Worm (Caenorhabditis elegans) whole organism, young adult: Measurements from ENCODE around the gene F49F1.4.

ENCODE experiments used
- B0019.2 ChIP-seq: fragments of 200-800 bp; sonication (Bioruptor generic); conservative IDR thresholded peaks from 2 replicates; pipeline ENCODE4 v1.3.6; 2022; ENCODE audit warnings: missing genetic modification reagents, missing genetic modification characterization, missing compliant biosample characterization
- C17E4.6 ChIP-seq: fragments of 200-800 bp; sonication (Bioruptor generic); IDR thresholded peaks from 2 replicates; pipeline ENCODE4 v1.3.6; 2022; ENCODE audit warnings: missing genetic modification reagents, missing genetic modification characterization, missing compliant biosample characterization
- F37B4.10 ChIP-seq: fragments of 200-800 bp; sonication (Bioruptor generic); IDR thresholded peaks from 2 replicates; pipeline ENCODE4 v1.3.6; 2022; ENCODE audit warnings: missing genetic modification characterization, missing compliant biosample characterization
- F49E8.2 ChIP-seq: sonication (generic microtip); optimal IDR thresholded peaks from 3 replicates; lab custom pipeline; 2017; ENCODE audit warnings: missing genetic modification characterization, mild to moderate bottlenecking, missing compliant biosample characterization, antibody characterized with exemption, moderate library complexity; ENCODE audit not compliant: insufficient read depth
- F52B5.7 ChIP-seq: sonication (generic microtip); optimal IDR thresholded peaks from 2 replicates; lab custom pipeline; 2016; ENCODE audit warnings: mild to moderate bottlenecking, missing genetic modification characterization, missing compliant biosample characterization
- F55B11.4 ChIP-seq: sonication (generic microtip); optimal IDR thresholded peaks from 2 replicates; lab custom pipeline; 2016; ENCODE audit warnings: missing compliant biosample characterization, missing genetic modification characterization, borderline replicate concordance; ENCODE audit not compliant: insufficient read depth
- T07F8.4 ChIP-seq: sonication (generic microtip); optimal IDR thresholded peaks from 2 replicates; lab custom pipeline; 2016; ENCODE audit warnings: mild to moderate bottlenecking, missing genetic modification characterization, moderate library complexity, missing compliant biosample characterization
- Y53G8AR.9 ChIP-seq: fragments of 200-800 bp; sonication (Bioruptor generic); conservative IDR thresholded peaks from 2 replicates; pipeline ENCODE4 v1.3.6; 2022; ENCODE audit warnings: missing genetic modification reagents, missing genetic modification characterization, missing compliant biosample characterization
- ama-1 ChIP-seq, 3 experiments: fragments of 150-350 bp in 1 of 3; sonication (generic microtip) in 2 of 3; optimal IDR thresholded peaks; 2 replicates each; lab custom pipeline; 2014 to 2018; ENCODE audit warnings: missing biosample characterization in 2 of 3, missing genetic modification characterization in 2 of 3, missing genetic modification reagents in 2 of 3
- aptf-2 ChIP-seq: fragments of 200-800 bp; sonication (Bioruptor generic); conservative IDR thresholded peaks from 2 replicates; pipeline ENCODE4 v1.3.6; 2022; ENCODE audit warnings: missing genetic modification reagents, missing genetic modification characterization, missing compliant biosample characterization
- attf-6 ChIP-seq: fragments of 200-800 bp; sonication (Bioruptor generic); IDR thresholded peaks from 2 replicates; pipeline ENCODE4 v1.3.6; 2022; ENCODE audit warnings: missing genetic modification reagents, missing genetic modification characterization, missing compliant biosample characterization
- bed-1 ChIP-seq: fragments of 200-800 bp; sonication (Bioruptor generic); IDR thresholded peaks from 2 replicates; pipeline ENCODE4 v1.3.6; 2022; ENCODE audit warnings: missing genetic modification reagents, missing genetic modification characterization, missing compliant biosample characterization
- ccch-3 ChIP-seq: fragments of 200-800 bp; sonication (Bioruptor generic); optimal IDR thresholded peaks from 2 replicates; lab custom pipeline; 2018; ENCODE audit warnings: mild to moderate bottlenecking, missing genetic modification characterization, missing compliant biosample characterization
- die-1 ChIP-seq: sonication (generic microtip); optimal IDR thresholded peaks from 2 replicates; lab custom pipeline; 2016; ENCODE audit warnings: missing genotype, mild to moderate bottlenecking, missing genetic modification characterization, missing compliant biosample characterization
- dox-1 ChIP-seq: fragments of 200-800 bp; sonication (Bioruptor generic); IDR thresholded peaks from 2 replicates; pipeline ENCODE4 v1.3.6; 2022; ENCODE audit warnings: missing genetic modification reagents, missing genetic modification characterization, missing compliant biosample characterization
- dpff-1 ChIP-seq: sonication (generic microtip); optimal IDR thresholded peaks from 2 replicates; lab custom pipeline; 2017; ENCODE audit warnings: mild to moderate bottlenecking, missing genetic modification characterization, missing compliant biosample characterization
- ets-4 ChIP-seq: fragments of 200-800 bp; sonication (Bioruptor generic); optimal IDR thresholded peaks from 2 replicates; lab custom pipeline; 2018; ENCODE audit warnings: mild to moderate bottlenecking, missing genetic modification characterization, missing compliant biosample characterization
- fkh-3 ChIP-seq: sonication (generic microtip); optimal IDR thresholded peaks from 2 replicates; lab custom pipeline; 2016; ENCODE audit warnings: mild to moderate bottlenecking, missing genetic modification characterization, missing compliant biosample characterization
- him-1 ChIP-seq: sonication (generic microtip); optimal IDR thresholded peaks from 2 replicates; lab custom pipeline; 2016; ENCODE audit warnings: missing genotype, missing genetic modification reagents, missing genetic modification characterization, missing compliant biosample characterization
- hlh-12 ChIP-seq: sonication (generic microtip); optimal IDR thresholded peaks from 2 replicates; lab custom pipeline; 2016; ENCODE audit warnings: missing genetic modification characterization, missing compliant biosample characterization
- mcd-1 ChIP-seq: fragments of 200-800 bp; sonication (Bioruptor generic); IDR thresholded peaks from 2 replicates; pipeline ENCODE4 v1.3.6; 2022; ENCODE audit warnings: missing genetic modification reagents, missing genetic modification characterization, missing compliant biosample characterization
- mel-28 ChIP-seq: sonication (generic microtip); optimal IDR thresholded peaks from 2 replicates; lab custom pipeline; 2016; ENCODE audit warnings: borderline replicate concordance, mild to moderate bottlenecking, missing genetic modification characterization, missing compliant biosample characterization
- mxl-1 ChIP-seq: sonication (generic microtip); optimal IDR thresholded peaks from 2 replicates; lab custom pipeline; 2016; ENCODE audit warnings: missing genetic modification characterization, missing compliant biosample characterization
- nfya-1 ChIP-seq: sonication (generic microtip); optimal IDR thresholded peaks from 2 replicates; lab custom pipeline; 2017; ENCODE audit warnings: antibody characterized with exemption, missing compliant biosample characterization, missing genetic modification characterization, borderline replicate concordance; ENCODE audit not compliant: insufficient read depth
- nfya-2 ChIP-seq: fragments of 200-800 bp; sonication (Bioruptor generic); IDR thresholded peaks from 2 replicates; pipeline ENCODE4 v1.3.6; 2022; ENCODE audit warnings: missing genetic modification reagents, missing genetic modification characterization, missing compliant biosample characterization
- nhr-27 ChIP-seq: fragments of 200-800 bp; sonication (Bioruptor generic); optimal IDR thresholded peaks from 2 replicates; lab custom pipeline; 2018; ENCODE audit warnings: mild to moderate bottlenecking, missing genetic modification characterization, moderate library complexity, missing compliant biosample characterization
- pbrm-1 ChIP-seq: fragments of 200-800 bp; sonication (Bioruptor generic); IDR thresholded peaks from 2 replicates; pipeline ENCODE4 v1.3.6; 2022; ENCODE audit warnings: missing genetic modification reagents, missing genetic modification characterization, missing compliant biosample characterization
- rcor-1 ChIP-seq: fragments of 200-800 bp; sonication (Bioruptor generic); IDR thresholded peaks from 2 replicates; pipeline ENCODE4 v1.3.6; 2022; ENCODE audit warnings: missing genetic modification reagents, missing genetic modification characterization, missing compliant biosample characterization
- rec-8 ChIP-seq, 2 experiments: sonication (generic microtip); optimal IDR thresholded peaks; 2 replicates each; lab custom pipeline; 2016; ENCODE audit warnings: mild to moderate bottlenecking in 2 of 2, missing genetic modification characterization in 2 of 2, missing genetic modification reagents in 2 of 2, missing genotype in 2 of 2, missing biosample characterization in 1 of 2, missing compliant biosample characterization in 1 of 2, moderate library complexity in 1 of 2
- sdz-38 ChIP-seq: sonication (generic microtip); optimal IDR thresholded peaks from 2 replicates; lab custom pipeline; 2016; ENCODE audit warnings: missing genotype, missing genetic modification characterization, missing compliant biosample characterization
- snpc-1.1 ChIP-seq: sonication (generic microtip); optimal IDR thresholded peaks from 2 replicates; lab custom pipeline; 2017; ENCODE audit warnings: missing genetic modification characterization, mild to moderate bottlenecking, missing compliant biosample characterization, antibody characterized with exemption, moderate library complexity, missing genotype, missing genetic modification reagents; ENCODE audit not compliant: insufficient read depth
- snpc-3.4 ChIP-seq: sonication (generic microtip); optimal IDR thresholded peaks from 2 replicates; lab custom pipeline; 2017; ENCODE audit warnings: missing genetic modification characterization, mild to moderate bottlenecking, missing compliant biosample characterization, antibody characterized with exemption, moderate library complexity, missing genotype, missing genetic modification reagents
- snpc-4 ChIP-seq, 5 experiments: fragments of 150-350 bp in 1 of 5; sonication (generic microtip) in 4 of 5; optimal IDR thresholded peaks; 2 replicates each; lab custom pipeline; 2014 to 2018; ENCODE audit warnings: missing genetic modification characterization in 5 of 5, missing biosample characterization in 3 of 5, antibody characterized with exemption in 2 of 5, mild to moderate bottlenecking in 2 of 5, missing compliant biosample characterization in 2 of 5, missing genotype in 2 of 5, moderate library complexity in 2 of 5, missing genetic modification reagents in 1 of 5
- tbp1 ChIP-seq: fragments of 200-800 bp; sonication (Bioruptor generic); optimal IDR thresholded peaks from 2 replicates; lab custom pipeline; 2018; ENCODE audit warnings: mild to moderate bottlenecking, missing genetic modification characterization, missing compliant biosample characterization
- unc-130 ChIP-seq: sonication (generic microtip); optimal IDR thresholded peaks from 2 replicates; lab custom pipeline; 2016; ENCODE audit warnings: missing genetic modification reagents, missing genetic modification characterization, missing compliant biosample characterization
- xnd-1 ChIP-seq: sonication (generic microtip); optimal IDR thresholded peaks from 2 replicates; lab custom pipeline; 2016; ENCODE audit warnings: missing genotype, missing genetic modification reagents, missing genetic modification characterization, missing compliant biosample characterization
- zim-3 ChIP-seq: sonication (generic microtip); optimal IDR thresholded peaks from 2 replicates; lab custom pipeline; 2017; ENCODE audit warnings: mild to moderate bottlenecking, missing genetic modification characterization, moderate library complexity, missing compliant biosample characterization
- ztf-26 ChIP-seq: sonication (generic microtip); optimal IDR thresholded peaks from 2 replicates; lab custom pipeline; 2017; ENCODE audit warnings: missing genetic modification characterization, missing compliant biosample characterization
- ztf-3 ChIP-seq: fragments of 200-800 bp; sonication (Bioruptor generic); optimal IDR thresholded peaks from 2 replicates; lab custom pipeline; 2018; ENCODE audit warnings: mild to moderate bottlenecking, missing genetic modification characterization, missing compliant biosample characterization

The F49F1.4 gene

DNA sequence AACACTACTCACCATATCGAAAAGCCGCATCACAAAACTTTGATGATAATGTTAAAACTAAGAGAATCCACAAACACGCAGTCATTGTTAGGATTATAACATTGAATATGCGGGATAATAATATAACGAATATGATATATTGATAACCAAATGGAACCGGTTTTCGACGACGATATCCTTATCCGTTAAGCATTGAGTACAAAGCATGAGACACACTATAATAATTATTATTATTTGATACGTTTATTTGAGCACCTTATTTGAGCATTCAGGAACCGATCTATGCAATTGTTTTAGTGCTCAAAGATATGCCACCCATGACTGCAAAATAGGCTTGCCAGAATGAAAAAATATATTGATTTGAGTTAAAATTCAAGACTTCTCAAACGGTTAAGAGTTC is 40.9 kb downstream of the F49F1.4 start, which contains the start of gene W03D2.9:
W03D2.9 (minus strand) TSS at position 101 of the 400 bp plus-strand sequence.
- TF ChIP-seq die-1 (tag; lab: Kevin White, UChicago) (no peak), ztf-3 (GFP tag; lab: Kevin White, UChicago) (no peak), sdz-38 (tag; lab: Kevin White, UChicago) (no peak), attf-6 (GFP tag; lab: Robert Waterston, UW) (no peak), ztf-26 (tag; lab: Kevin White, UChicago) (no peak), dpff-1 (tag; lab: Kevin White, UChicago) (no peak), rcor-1 (GFP tag; lab: Robert Waterston, UW) (no peak), F49E8.2 (no peak), B0019.2 (GFP tag; lab: Robert Waterston, UW) (no peak), rec-8 (tag; optimal IDR thresholded peaks at IDR 0.05; lab: Kevin White, UChicago) (no peak)

- no peak for TF ChIP-seq hlh-12 (tag; lab: Kevin White, UChicago)
Measured at ce11 chrIV:4072027-4072426, 43.5 kb downstream of the F49F1.4 start, which contains the start of gene pqn-75. TSS of gene pqn-75 (plus strand) at chrIV:4072327.

- TF ChIP-seq ets-4 (GFP tag; lab: Kevin White, UChicago) = no peak
- TF ChIP-seq snpc-3.4 (tag; lab: Kevin White, UChicago) = no peak
- TF ChIP-seq ccch-3 (GFP tag; lab: Kevin White, UChicago) = no peak
Measured at ce11 chrIV:4070810-4071209, 44.7 kb downstream of the F49F1.4 start.

ce11 chrIV:4068480-4068879 is 47.1 kb downstream of the F49F1.4 start, which contains the start of gene fbxb-55:
TSS of gene fbxb-55 (plus strand) at chrIV:4068780.
- no peak for TF ChIP-seq tbp1
- no peak for TF ChIP-seq mxl-1
- no peak for TF ChIP-seq unc-130 (GFP tag; lab: Kevin White, UChicago)
- TF ChIP-seq F55B11.4 = no peak
- TF ChIP-seq nhr-27 = no peak
- TF ChIP-seq ccch-3 (GFP tag; lab: Kevin White, UChicago) = no peak
- no peak for TF ChIP-seq ama-1 (optimal IDR thresholded peaks at IDR 0.05; lab: Kevin White, UChicago)
- TF ChIP-seq ama-1 (GFP tag; optimal IDR thresholded peaks at IDR 0.05; lab: Kevin White, UChicago) = no peak
- TF ChIP-seq attf-6 (GFP tag; lab: Robert Waterston, UW) = no peak
- no peak for TF ChIP-seq zim-3 (tag; lab: Kevin White, UChicago)
- TF ChIP-seq snpc-1.1 (tag; lab: Kevin White, UChicago) = no peak
- TF ChIP-seq rec-8 (tag; optimal IDR thresholded peaks at IDR 0.05; lab: Kevin White, UChicago) = no peak
- TF ChIP-seq snpc-4 (GFP tag; optimal IDR thresholded peaks at IDR 0.05; lab: Kevin White, UChicago) = no peak
- no peak for TF ChIP-seq snpc-4 (tag; optimal IDR thresholded peaks at IDR 0.05; lab: Kevin White, UChicago)
- no peak for TF ChIP-seq sdz-38 (tag; lab: Kevin White, UChicago)
- TF ChIP-seq mcd-1 = no peak
- TF ChIP-seq C17E4.6 (GFP tag; lab: Robert Waterston, UW) = no peak
- TF ChIP-seq him-1 (tag; lab: Kevin White, UChicago) = no peak
- no peak for TF ChIP-seq F52B5.7 (tag; lab: Kevin White, UChicago)
- TF ChIP-seq pbrm-1 (GFP tag; lab: Robert Waterston, UW) = no peak
- TF ChIP-seq bed-1 = no peak
- no peak for TF ChIP-seq Y53G8AR.9

DNA sequence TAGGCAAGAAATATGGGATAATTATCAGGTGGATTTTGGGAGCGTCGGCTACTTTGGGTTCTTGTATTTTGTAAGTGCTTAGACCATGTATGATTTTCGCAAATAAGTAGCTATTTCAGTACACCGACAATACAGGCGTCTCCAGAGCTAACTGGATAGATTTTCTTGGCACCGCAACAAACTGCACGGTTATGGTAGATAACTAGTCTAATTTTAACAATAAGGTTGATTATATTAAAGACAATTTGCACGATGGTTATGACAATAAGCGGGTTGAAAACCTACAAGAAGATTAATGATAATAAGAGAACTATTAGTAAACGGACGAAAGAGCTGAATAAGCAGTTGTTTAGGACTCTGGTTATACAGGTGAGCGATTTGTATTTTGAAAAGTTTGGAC is 48.2 kb downstream of the F49F1.4 start:
- TF ChIP-seq nfya-1 (tag; lab: Kevin White, UChicago) (no peak), T07F8.4 (tag; lab: Kevin White, UChicago) (no peak), nfya-2 (GFP tag; lab: Robert Waterston, UW) (no peak), bed-1 (no peak), ztf-26 (tag; lab: Kevin White, UChicago) (no peak), aptf-2 (GFP tag; lab: Robert Waterston, UW) (no peak), fkh-3 (tag; lab: Kevin White, UChicago) (no peak), mel-28 (tag; lab: Kevin White, UChicago) (no peak), F37B4.10 (GFP tag; lab: Robert Waterston, UW) (no peak), xnd-1 (tag; lab: Kevin White, UChicago) (no peak), dox-1 (GFP tag; lab: Robert Waterston, UW) (no peak)
- TF ChIP-seq, all 124 proteins: peak for 0
